Worm (Caenorhabditis elegans): ENCODE results near the gene idpp-14.

idpp-14 gene

ce11 chrX:16056404-16056803 is 25.7 kb upstream of the idpp-14 start (continued):
- TF ChIP-seq F52B5.7 (tag; optimal IDR thresholded peaks at IDR 0.05), result peak; percentile 91
- peak; percentile 91 for TF ChIP-seq mcd-1 (GFP tag; IDR thresholded peaks at IDR 0.05)
- peak; percentile 93 for TF ChIP-seq nhr-90 (tag; optimal IDR thresholded peaks at IDR 0.05)
- no peak for TF ChIP-seq ztf-28 (GFP tag; IDR thresholded peaks at IDR 0.05)
- TF ChIP-seq lin-35 (GFP tag; optimal IDR thresholded peaks at IDR 0.05), result peak in 2 of 3 experiments; percentile 72 to 98
- TF ChIP-seq tbx-9 (tag; optimal IDR thresholded peaks at IDR 0.05; ENCODE audit: borderline replicate concordance), result no peak
- no peak for TF ChIP-seq unc-62 (GFP tag; optimal IDR thresholded peaks at IDR 0.05)
- no peak for TF ChIP-seq hlh-12 (tag; optimal IDR thresholded peaks at IDR 0.05)
- peak; percentile 77 for TF ChIP-seq nhr-27 (tag; optimal IDR thresholded peaks at IDR 0.05)
- peak; percentile 36 for TF ChIP-seq F33H1.4 (GFP tag; IDR thresholded peaks at IDR 0.05)
- no peak; the same call in none of the 2 replicates for TF ChIP-seq egl-44 (GFP tag; IDR thresholded peaks at IDR 0.05)
- peak; percentile 99 for TF ChIP-seq K11D2.4 (GFP tag; IDR thresholded peaks at IDR 0.05)
- peak; percentile 98 for TF ChIP-seq B0336.3 (GFP tag; IDR thresholded peaks at IDR 0.05)
- peak; percentile 59 for TF ChIP-seq attf-3 (GFP tag; conservative IDR thresholded peaks at IDR 0.05)
- peak; percentile 99 for TF ChIP-seq lin-40 (tag; optimal IDR thresholded peaks at IDR 0.05)
- TF ChIP-seq atf-7 (tag; optimal IDR thresholded peaks at IDR 0.05), result peak; percentile 97
- TF ChIP-seq Y67H2A.10 (GFP tag; conservative IDR thresholded peaks at IDR 0.05), result peak; percentile 21; the same call in 1 of the 2 replicates
- peak; percentile 92 for TF ChIP-seq chd-7 (tag; optimal IDR thresholded peaks at IDR 0.05)
- TF ChIP-seq unc-130 (GFP tag; optimal IDR thresholded peaks at IDR 0.05), result peak; percentile 11
- TF ChIP-seq zim-3 (tag; optimal IDR thresholded peaks at IDR 0.05), result peak; percentile 6
- peak; percentile 9 for TF ChIP-seq nhr-179 (tag; optimal IDR thresholded peaks at IDR 0.05)
- TF ChIP-seq C06A6.2 (GFP tag; conservative IDR thresholded peaks at IDR 0.05), result peak; percentile 96
- no peak for TF ChIP-seq ztf-25 (GFP tag; IDR thresholded peaks at IDR 0.05)
- peak; percentile 77 for TF ChIP-seq ceh-79 (tag; optimal IDR thresholded peaks at IDR 0.05)
- peak; percentile 94 for TF ChIP-seq B0035.1 (tag; optimal IDR thresholded peaks at IDR 0.05)
- no peak for TF ChIP-seq attf-6 (GFP tag; IDR thresholded peaks at IDR 0.05)
- TF ChIP-seq cebp-1 (GFP tag; IDR thresholded peaks at IDR 0.05), result peak; percentile 53
- peak; percentile 97 for TF ChIP-seq cebp-1 (tag; optimal IDR thresholded peaks at IDR 0.05)
- peak; percentile 26 for TF ChIP-seq rpc-1 (optimal IDR thresholded peaks at IDR 0.05)
- TF ChIP-seq rpc-1 (tag; optimal IDR thresholded peaks at IDR 0.05), result no peak
- peak; percentile 94 for TF ChIP-seq K12H6.12 (tag; optimal IDR thresholded peaks at IDR 0.05)
- TF ChIP-seq madf-6 (GFP tag; IDR thresholded peaks at IDR 0.05), result no peak
- TF ChIP-seq ccch-3 (GFP tag; optimal IDR thresholded peaks at IDR 0.05), result peak; percentile 84
- peak; percentile 98 for TF ChIP-seq dox-1 (GFP tag; IDR thresholded peaks at IDR 0.05)
- no peak for TF ChIP-seq F55B11.4 (tag; optimal IDR thresholded peaks at IDR 0.05; ENCODE audit: borderline replicate concordance, insufficient read depth)
- TF ChIP-seq zfh-2 (GFP tag; conservative IDR thresholded peaks at IDR 0.05), result peak; percentile 90
- TF ChIP-seq F49E8.2 (tag; optimal IDR thresholded peaks at IDR 0.05; ENCODE audit: insufficient read depth), result no peak
- TF ChIP-seq F39B2.1 (GFP tag; IDR thresholded peaks at IDR 0.05), result no peak
- peak; percentile 0 for TF ChIP-seq lsy-27 (tag; optimal IDR thresholded peaks at IDR 0.05; ENCODE audit: borderline replicate concordance, insufficient read depth)
- TF ChIP-seq bed-1 (GFP tag; IDR thresholded peaks at IDR 0.05), result 0 out of 2 replicates have a peak, but pooled peaks have one; percentile 66
- peak; percentile 97 for TF ChIP-seq rcor-1 (GFP tag; IDR thresholded peaks at IDR 0.05)
- TF ChIP-seq nfya-1 (tag; optimal IDR thresholded peaks at IDR 0.05; ENCODE audit: borderline replicate concordance, insufficient read depth), result no peak
- peak; percentile 92 for TF ChIP-seq dpff-1 (tag; optimal IDR thresholded peaks at IDR 0.05)
- TF ChIP-seq lin-54 (GFP tag; optimal IDR thresholded peaks at IDR 0.05), result peak; percentile 93

Measured in whole organism, young adult.